Fruit fly (Drosophila melanogaster) whole organism, embryonic: Measurements from ENCODE around the gene mag.
A peak's percentile ranks its signal among the peaks of the same experiment; 100 is the strongest.

ENCODE experiments used
- Abd-B ChIP-seq: fragments of 200-800 bp; sonication (Bioruptor generic); optimal IDR thresholded peaks from 2 replicates; lab custom pipeline; 2018; ENCODE audit warnings: missing biosample characterization, mild to moderate bottlenecking, missing genetic modification characterization, moderate library complexity
- CG10366 ChIP-seq: fragments of 200-800 bp; sonication (Bioruptor generic); IDR thresholded peaks from 2 replicates; pipeline ENCODE4 v1.3.6; 2022; ENCODE audit warnings: missing biosample characterization, missing genetic modification characterization
- CG10462 ChIP-seq: fragments of 200-800 bp; sonication (Bioruptor generic); optimal IDR thresholded peaks from 2 replicates; lab custom pipeline; 2016; ENCODE audit warnings: missing biosample characterization, missing genetic modification characterization
- CG11560 ChIP-seq: fragments of 200-800 bp; sonication (Bioruptor generic); IDR thresholded peaks from 3 replicates; pipeline ENCODE4 v1.3.6; 2022; ENCODE audit warnings: missing biosample characterization, missing genetic modification characterization
- CG13624 ChIP-seq: fragments of 200-800 bp; sonication (Bioruptor generic); optimal IDR thresholded peaks from 2 replicates; lab custom pipeline; 2016; ENCODE audit warnings: missing biosample characterization, missing genetic modification characterization
- CG13775 ChIP-seq: fragments of 200-800 bp; sonication (Bioruptor generic); optimal IDR thresholded peaks from 3 replicates; lab custom pipeline; 2017; ENCODE audit warnings: missing biosample characterization, mild to moderate bottlenecking, missing genetic modification characterization
- CG15269 ChIP-seq: fragments of 200-800 bp; sonication (Bioruptor generic); optimal IDR thresholded peaks from 2 replicates; lab custom pipeline; 2018; ENCODE audit warnings: missing biosample characterization, mild to moderate bottlenecking, missing genetic modification characterization, moderate library complexity
- CG1529 ChIP-seq: fragments of 200-800 bp; sonication (Bioruptor generic); optimal IDR thresholded peaks from 3 replicates; lab custom pipeline; 2018; ENCODE audit warnings: missing biosample characterization, missing genetic modification characterization
- CG15601 ChIP-seq: fragments of 200-800 bp; sonication (Bioruptor generic); optimal IDR thresholded peaks from 3 replicates; lab custom pipeline; 2019; ENCODE audit warnings: missing biosample characterization, mild to moderate bottlenecking, missing genetic modification characterization, moderate library complexity
- CG16815 ChIP-seq: fragments of 200-800 bp; sonication (Bioruptor generic); optimal IDR thresholded peaks from 3 replicates; lab custom pipeline; 2017; ENCODE audit warnings: missing biosample characterization, mild to moderate bottlenecking, missing genetic modification characterization
- CG17612 ChIP-seq: fragments of 200-800 bp; sonication (Bioruptor generic); IDR thresholded peaks from 2 replicates; pipeline ENCODE4 v1.3.6; 2022; ENCODE audit warnings: missing biosample characterization, missing genetic modification characterization
- CG2889 ChIP-seq: fragments of 200-800 bp; sonication (Bioruptor generic); IDR thresholded peaks from 3 replicates; pipeline ENCODE4 v1.3.6; 2022; ENCODE audit warnings: missing biosample characterization, missing genetic modification characterization
- CG3065 ChIP-seq: fragments of 200-800 bp; sonication (Bioruptor generic); optimal IDR thresholded peaks from 2 replicates; lab custom pipeline; 2016; ENCODE audit warnings: missing biosample characterization, missing genetic modification characterization
- CG31365 ChIP-seq: fragments of 200-800 bp; sonication (Bioruptor generic); optimal IDR thresholded peaks from 2 replicates; lab custom pipeline; 2018; ENCODE audit warnings: missing biosample characterization, mild to moderate bottlenecking, missing genetic modification characterization
- CG3163 ChIP-seq: fragments of 200-800 bp; sonication (Bioruptor generic); optimal IDR thresholded peaks from 3 replicates; lab custom pipeline; 2016; ENCODE audit warnings: missing biosample characterization, missing genetic modification characterization
- CG33557 ChIP-seq: fragments of 200-800 bp; sonication (Bioruptor generic); optimal IDR thresholded peaks from 2 replicates; lab custom pipeline; 2019; ENCODE audit warnings: missing biosample characterization, mild to moderate bottlenecking, missing genetic modification characterization, moderate library complexity
- CG7987 ChIP-seq: fragments of 200-800 bp; sonication (Bioruptor generic); optimal IDR thresholded peaks from 2 replicates; lab custom pipeline; 2018; ENCODE audit warnings: missing biosample characterization, mild to moderate bottlenecking, missing genetic modification characterization, moderate library complexity
- CG8281 ChIP-seq: fragments of 200-800 bp; sonication (Bioruptor generic); optimal IDR thresholded peaks from 2 replicates; lab custom pipeline; 2018; ENCODE audit warnings: missing biosample characterization, mild to moderate bottlenecking, missing genetic modification characterization, moderate library complexity
- CG8359 ChIP-seq: fragments of 200-800 bp; sonication (Bioruptor generic); optimal IDR thresholded peaks from 2 replicates; lab custom pipeline; 2017; ENCODE audit warnings: missing biosample characterization, mild to moderate bottlenecking, missing genetic modification characterization, borderline replicate concordance
- CG8478 ChIP-seq: fragments of >200 bp; optimal IDR thresholded peaks from 2 replicates; lab custom pipeline; 2018
- D19A ChIP-seq: fragments of 200-800 bp; optimal IDR thresholded peaks from 3 replicates; lab custom pipeline; 2019; ENCODE audit warnings: missing biosample characterization, mild to moderate bottlenecking, missing genetic modification characterization, moderate library complexity
- Dbx ChIP-seq: fragments of 200-800 bp; sonication (Bioruptor generic); IDR thresholded peaks from 3 replicates; pipeline ENCODE4 v1.3.6; 2022; ENCODE audit warnings: missing biosample characterization, missing genetic modification characterization
- Dek ChIP-seq: fragments of 200-800 bp; sonication (Bioruptor generic); optimal IDR thresholded peaks from 3 replicates; lab custom pipeline; 2019; ENCODE audit warnings: missing biosample characterization, mild to moderate bottlenecking, missing genetic modification characterization, moderate library complexity
- Hr51 ChIP-seq, 2 experiments: fragments of 200-800 bp; sonication (Bioruptor generic); optimal IDR thresholded peaks; 2 replicates in 1 of 2; 3 replicates in 1 of 2; lab custom pipeline; 2016 to 2018; ENCODE audit warnings: missing biosample characterization in 2 of 2, missing genetic modification characterization in 2 of 2, mild to moderate bottlenecking in 1 of 2, moderate library complexity in 1 of 2
- Nf-YB ChIP-seq: fragments of 200-800 bp; sonication (Bioruptor generic); optimal IDR thresholded peaks from 3 replicates; lab custom pipeline; 2019; ENCODE audit warnings: missing biosample characterization, mild to moderate bottlenecking, missing genetic modification characterization, moderate library complexity
- Trl ChIP-seq, 3 experiments: fragments of >200 bp in 2 of 3; fragments of 200-800 bp in 1 of 3; sonication (Bioruptor generic) in 1 of 3; optimal IDR thresholded peaks; 2 replicates in 1 of 3; 3 replicates in 2 of 3; lab custom pipeline; 2016 to 2017; ENCODE audit warnings: missing biosample characterization in 1 of 3, missing genetic modification characterization in 1 of 3
- Xrp1 ChIP-seq: fragments of 200-800 bp; sonication (Bioruptor generic); IDR thresholded peaks from 2 replicates; pipeline ENCODE4 v1.3.6; 2022; ENCODE audit warnings: missing biosample characterization, missing genetic modification characterization
- aop ChIP-seq: fragments of 200-800 bp; sonication (Bioruptor generic); IDR thresholded peaks from 2 replicates; pipeline ENCODE4 v1.3.6; 2022; ENCODE audit warnings: missing biosample characterization, missing genetic modification characterization
- ase ChIP-seq: fragments of 200-800 bp; sonication (Bioruptor generic); IDR thresholded peaks from 3 replicates; pipeline ENCODE4 v1.3.6; 2022; ENCODE audit warnings: missing biosample characterization, missing genetic modification characterization
- ato ChIP-seq: fragments of 200-800 bp; sonication (Bioruptor generic); IDR thresholded peaks from 2 replicates; pipeline ENCODE4 v1.3.6; 2022; ENCODE audit warnings: missing biosample characterization, missing genetic modification characterization; ENCODE audit not compliant: partially characterized antibody
- br ChIP-seq: fragments of >200 bp; optimal IDR thresholded peaks from 2 replicates; lab custom pipeline; 2017
- bsh ChIP-seq, 2 experiments: fragments of 200-800 bp; sonication (Bioruptor generic); optimal IDR thresholded peaks; 2 replicates each; lab custom pipeline; 2017 to 2018; ENCODE audit warnings: mild to moderate bottlenecking in 2 of 2, missing biosample characterization in 2 of 2, missing genetic modification characterization in 2 of 2, moderate library complexity in 1 of 2
- btn ChIP-seq: fragments of 200-800 bp; sonication (Bioruptor generic); optimal IDR thresholded peaks from 2 replicates; lab custom pipeline; 2016; ENCODE audit warnings: missing biosample characterization, missing genetic modification characterization
- cad ChIP-seq: fragments of >200 bp; optimal IDR thresholded peaks from 2 replicates; lab custom pipeline; 2017; ENCODE audit warnings: missing biosample characterization, missing genetic modification characterization
- ci ChIP-seq: fragments of 200-800 bp; sonication (Bioruptor generic); IDR thresholded peaks from 3 replicates; pipeline ENCODE4 v1.3.6; 2022; ENCODE audit warnings: missing biosample characterization, missing genetic modification characterization
- da ChIP-seq: fragments of 200-800 bp; sonication (Bioruptor generic); optimal IDR thresholded peaks from 2 replicates; lab custom pipeline; 2016; ENCODE audit warnings: missing biosample characterization, missing genetic modification characterization
- dan ChIP-seq: fragments of 200-800 bp; sonication (Bioruptor generic); IDR thresholded peaks from 2 replicates; pipeline ENCODE4 v1.3.6; 2022; ENCODE audit warnings: missing biosample characterization, missing genetic modification characterization
- dpn ChIP-seq, 2 experiments: fragments of 200-800 bp; sonication (Bioruptor generic); optimal IDR thresholded peaks; 3 replicates each; lab custom pipeline; 2016; ENCODE audit warnings: missing biosample characterization in 2 of 2, missing genetic modification characterization in 2 of 2
- eve ChIP-seq, 2 experiments: fragments of >200 bp; optimal IDR thresholded peaks; 2 replicates each; lab custom pipeline; 2017; ENCODE audit warnings: missing biosample characterization in 2 of 2, missing genetic modification characterization in 2 of 2
- fd64A ChIP-seq: fragments of 200-800 bp; sonication (Bioruptor generic); optimal IDR thresholded peaks from 3 replicates; lab custom pipeline; 2018; ENCODE audit warnings: missing biosample characterization, mild to moderate bottlenecking, missing genetic modification characterization
- inv ChIP-seq: fragments of 200-800 bp; sonication (Bioruptor generic); IDR thresholded peaks from 2 replicates; pipeline ENCODE4 v1.3.6; 2022; ENCODE audit warnings: missing biosample characterization, missing genetic modification characterization; ENCODE audit not compliant: partially characterized antibody
- kay ChIP-seq: fragments of 200-800 bp; sonication (Bioruptor generic); optimal IDR thresholded peaks from 2 replicates; lab custom pipeline; 2016; ENCODE audit warnings: missing biosample characterization, missing genetic modification characterization
- ken ChIP-seq: fragments of 200-800 bp; sonication (Bioruptor generic); IDR thresholded peaks from 3 replicates; pipeline ENCODE4 v1.3.6; 2022; ENCODE audit warnings: missing biosample characterization, missing genetic modification characterization
- luna ChIP-seq: fragments of 200-800 bp; sonication (Bioruptor generic); optimal IDR thresholded peaks from 2 replicates; lab custom pipeline; 2016; ENCODE audit warnings: missing biosample characterization, missing genetic modification characterization
- maf-S ChIP-seq: fragments of 200-800 bp; sonication (Bioruptor generic); optimal IDR thresholded peaks from 2 replicates; lab custom pipeline; 2016; ENCODE audit warnings: missing biosample characterization, missing genetic modification characterization
- nau ChIP-seq: fragments of 200-800 bp; sonication (Bioruptor generic); optimal IDR thresholded peaks from 3 replicates; lab custom pipeline; 2017; ENCODE audit warnings: missing biosample characterization, mild to moderate bottlenecking, missing genetic modification characterization, missing genetic modification reagents
- pum ChIP-seq: fragments of 200-800 bp; sonication (Bioruptor generic); optimal IDR thresholded peaks from 2 replicates; lab custom pipeline; 2016; ENCODE audit warnings: missing biosample characterization, missing genetic modification characterization
- toy ChIP-seq: fragments of 200-800 bp; sonication (Bioruptor generic); IDR thresholded peaks from 2 replicates; pipeline ENCODE4 v1.3.6; 2022; ENCODE audit warnings: missing biosample characterization, missing genetic modification characterization
- zen ChIP-seq: fragments of 200-800 bp; sonication (Bioruptor generic); optimal IDR thresholded peaks from 3 replicates; lab custom pipeline; 2018; ENCODE audit warnings: missing biosample characterization, mild to moderate bottlenecking, missing genetic modification characterization, moderate library complexity

Gene mag

DNA sequence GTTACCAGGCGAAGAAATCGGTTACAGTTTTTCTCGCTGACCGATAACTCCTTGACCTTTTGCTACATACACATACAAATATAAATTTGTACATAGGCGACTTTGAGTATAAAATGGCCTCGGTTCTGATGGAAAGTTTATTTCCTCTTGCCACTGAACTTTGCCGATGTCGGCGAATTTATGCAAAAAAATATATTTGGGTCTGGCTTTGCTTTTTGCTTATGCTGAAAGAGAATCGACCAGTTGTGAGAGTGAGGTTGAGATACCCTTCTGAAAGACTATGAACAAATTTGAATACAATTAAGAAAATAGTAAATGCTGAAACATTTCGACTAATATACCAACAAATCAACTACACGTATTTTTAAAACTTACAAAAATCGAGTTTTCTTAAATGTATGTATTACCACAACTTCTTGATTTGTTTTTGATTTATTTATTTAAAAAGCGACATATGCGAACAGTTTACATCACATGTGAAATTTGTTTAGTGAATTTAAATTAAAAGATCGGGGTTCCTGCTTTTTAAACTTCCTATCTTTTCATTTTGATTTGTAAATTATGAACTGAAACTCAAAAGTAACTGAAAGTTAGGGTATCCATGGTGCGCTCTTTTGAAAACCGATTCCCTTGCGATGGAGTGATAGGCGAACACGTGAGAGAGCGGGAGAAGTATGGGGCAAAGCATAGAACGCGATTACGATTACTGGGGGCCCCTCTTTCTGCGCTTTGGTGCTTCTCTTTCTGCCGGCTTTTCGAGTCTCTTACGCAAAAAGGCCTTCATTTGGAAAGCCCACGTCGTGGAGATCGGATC is 48.8 kb downstream of the mag start (continued):
- no peak for TF ChIP-seq aop (GFP tag; lab: Robert Waterston, UW)
- TF ChIP-seq CG16815 (GFP tag; lab: Kevin White, UChicago), result peak; percentile 80
- TF ChIP-seq CG8359 (GFP tag; lab: Kevin White, UChicago), result peak; percentile 18
- no peak for TF ChIP-seq luna (GFP tag; lab: Kevin White, UChicago)
- TF ChIP-seq CG13775 (GFP tag; lab: Kevin White, UChicago), result peak; percentile 86
- TF ChIP-seq br (lab: Kevin White, UChicago), result no peak
- TF ChIP-seq CG10366 (GFP tag; lab: Robert Waterston, UW), result peak; percentile 23
- TF ChIP-seq CG13624 (GFP tag; lab: Kevin White, UChicago), result peak; percentile 83
- peak; percentile 17 for TF ChIP-seq maf-S
- no peak for TF ChIP-seq ci
- TF ChIP-seq Dek (tag; lab: Kevin White, UChicago), result peak; percentile 78
- peak; percentile 50 for TF ChIP-seq CG8281 (tag; lab: Kevin White, UChicago)
- TF ChIP-seq kay (GFP tag; lab: Kevin White, UChicago), result no peak
- TF ChIP-seq CG15601 (tag; lab: Kevin White, UChicago), result peak; percentile 74
- TF ChIP-seq eve (GFP tag; optimal IDR thresholded peaks at IDR 0.05; lab: Kevin White, UChicago), result peak in 1 of 2 experiments; percentile 87
- TF ChIP-seq Trl (optimal IDR thresholded peaks at IDR 0.05; lab: Kevin White, UChicago), result peak; percentile 65 to 74
- TF ChIP-seq Trl (GFP tag; optimal IDR thresholded peaks at IDR 0.05; lab: Kevin White, UChicago), result peak; percentile 66
- peak; percentile 60 for TF ChIP-seq CG1529
- peak; percentile 69 to 82 for TF ChIP-seq bsh (GFP tag; optimal IDR thresholded peaks at IDR 0.05; lab: Kevin White, UChicago)
- 0 out of 2 replicates have a peak, but pooled peaks have one; percentile 54 for TF ChIP-seq Xrp1 (GFP tag; lab: Robert Waterston, UW)
- peak; percentile 62 for TF ChIP-seq pum
- TF ChIP-seq CG2889 (GFP tag; lab: Robert Waterston, UW), result no peak
- TF ChIP-seq CG3163 (GFP tag; lab: Kevin White, UChicago), result peak; percentile 84
- peak; percentile 59 for TF ChIP-seq CG33557 (GFP tag; lab: Kevin White, UChicago)
- peak; percentile 21 for TF ChIP-seq CG3065 (GFP tag; lab: Kevin White, UChicago)
- TF ChIP-seq inv, result no peak
- peak; percentile 27 for TF ChIP-seq btn (GFP tag; lab: Kevin White, UChicago)
- peak; percentile 82 for TF ChIP-seq CG15269
- no peak for TF ChIP-seq ase (GFP tag; lab: Robert Waterston, UW)
- no peak for TF ChIP-seq fd64A (GFP tag; lab: Kevin White, UChicago)
- TF ChIP-seq ato (GFP tag; lab: Robert Waterston, UW), result no peak
- no peak for TF ChIP-seq CG17612 (GFP tag; lab: Robert Waterston, UW)
- TF ChIP-seq toy (GFP tag; lab: Robert Waterston, UW), result no peak
- no peak for TF ChIP-seq CG8478
- TF ChIP-seq CG11560, result no peak
- no peak for TF ChIP-seq CG31365 (tag; lab: Kevin White, UChicago)
- no peak for TF ChIP-seq da
- TF ChIP-seq Abd-B (GFP tag; lab: Kevin White, UChicago), result peak; percentile 64
- TF ChIP-seq CG10462 (GFP tag; lab: Kevin White, UChicago), result peak; percentile 49
- peak; percentile 70 for TF ChIP-seq nau
- no peak for TF ChIP-seq Dbx
- TF ChIP-seq dpn (GFP tag; optimal IDR thresholded peaks at IDR 0.05; lab: Kevin White, UChicago), result peak; percentile 66 to 76
- TF ChIP-seq Nf-YB (GFP tag; lab: Kevin White, UChicago), result peak; percentile 71
- no peak for TF ChIP-seq ken (GFP tag; lab: Robert Waterston, UW)
- TF ChIP-seq Hr51 (GFP tag; optimal IDR thresholded peaks at IDR 0.05; lab: Kevin White, UChicago), result peak; percentile 58 to 84
- no peak for TF ChIP-seq cad (GFP tag; lab: Kevin White, UChicago)
- no peak for TF ChIP-seq CG7987 (GFP tag; lab: Kevin White, UChicago)
- TF ChIP-seq dan (GFP tag; lab: Robert Waterston, UW), result no peak
- TF ChIP-seq D19A, result peak; percentile 100
- peak; percentile 25 for TF ChIP-seq zen (tag; lab: Kevin White, UChicago)
